Worm (Caenorhabditis elegans) whole organism, L3 larva: ENCODE measurements around the gene M01D1.12.

Experiments
- ZK546.5 ChIP-seq: sonication (generic microtip); optimal IDR thresholded peaks from 2 replicates; lab custom pipeline; 2017; ENCODE audit warnings: missing biosample characterization, missing genetic modification characterization
- aly-2 ChIP-seq: fragments of 150-350 bp; optimal IDR thresholded peaks from 2 replicates; lab custom pipeline; 2014; ENCODE audit warnings: missing biosample characterization, missing genetic modification characterization
- ceh-16 ChIP-seq: sonication (generic microtip); optimal IDR thresholded peaks from 2 replicates; lab custom pipeline; 2017; ENCODE audit warnings: missing biosample characterization, missing genetic modification characterization
- ceh-9 ChIP-seq: sonication (generic microtip); optimal IDR thresholded peaks from 2 replicates; lab custom pipeline; 2018; ENCODE audit warnings: missing biosample characterization, missing genetic modification characterization
- egl-5 ChIP-seq: fragments of 150-350 bp; optimal IDR thresholded peaks from 2 replicates; lab custom pipeline; 2017; ENCODE audit warnings: missing biosample characterization, missing genetic modification reagents, missing genetic modification characterization, inconsistent platforms
- elt-1 ChIP-seq: fragments of 150-350 bp; optimal IDR thresholded peaks from 2 replicates; lab custom pipeline; 2014; ENCODE audit warnings: missing biosample characterization, missing genetic modification characterization
- elt-3 ChIP-seq, 3 experiments: fragments of 150-350 bp in 1 of 3; sonication (generic microtip) in 2 of 3; optimal IDR thresholded peaks; 2 replicates in 2 of 3; 4 replicates in 1 of 3; lab custom pipeline; 2014 to 2017; ENCODE audit warnings: missing biosample characterization in 3 of 3, missing genetic modification characterization in 3 of 3
- jun-1 ChIP-seq: fragments of 150-350 bp; optimal IDR thresholded peaks from 2 replicates; lab custom pipeline; 2014; ENCODE audit warnings: missing biosample characterization, missing genetic modification reagents, missing genetic modification characterization
- lin-39 ChIP-seq: fragments of 150-350 bp; optimal IDR thresholded peaks from 2 replicates; lab custom pipeline; 2018; ENCODE audit warnings: missing biosample characterization, missing genetic modification reagents, missing genetic modification characterization
- lsy-12 ChIP-seq: sonication (generic microtip); optimal IDR thresholded peaks from 2 replicates; lab custom pipeline; 2016; ENCODE audit warnings: mild to moderate bottlenecking, missing genetic modification characterization, missing compliant biosample characterization
- mdl-1 ChIP-seq: fragments of 150-350 bp; optimal IDR thresholded peaks from 2 replicates; lab custom pipeline; 2014; ENCODE audit warnings: missing biosample characterization, missing genetic modification characterization
- nhr-12 ChIP-seq: fragments of 150-350 bp; optimal IDR thresholded peaks from 2 replicates; lab custom pipeline; 2014; ENCODE audit warnings: missing biosample characterization, missing genetic modification characterization
- nhr-25 ChIP-seq: sonication (generic microtip); optimal IDR thresholded peaks from 2 replicates; lab custom pipeline; 2017; ENCODE audit warnings: missing biosample characterization, missing genetic modification characterization
- nhr-43 ChIP-seq: sonication (generic microtip); optimal IDR thresholded peaks from 2 replicates; lab custom pipeline; 2016; ENCODE audit warnings: mild to moderate bottlenecking, missing genetic modification characterization, missing compliant biosample characterization; ENCODE audit not compliant: poor library complexity, severe bottlenecking
- nhr-77 ChIP-seq: fragments of 150-350 bp; optimal IDR thresholded peaks from 2 replicates; lab custom pipeline; 2014; ENCODE audit warnings: missing biosample characterization, missing genetic modification characterization
- pqm-1 ChIP-seq: fragments of 150-350 bp; optimal IDR thresholded peaks from 2 replicates; lab custom pipeline; 2017; ENCODE audit warnings: missing biosample characterization, missing genetic modification characterization, inconsistent platforms
- snpc-4 ChIP-seq: fragments of 150-350 bp; optimal IDR thresholded peaks from 2 replicates; lab custom pipeline; 2014; ENCODE audit warnings: missing biosample characterization, missing genetic modification characterization
- tbx-2 ChIP-seq: sonication (generic microtip); optimal IDR thresholded peaks from 2 replicates; lab custom pipeline; 2016; ENCODE audit warnings: mild to moderate bottlenecking, missing genetic modification characterization, missing compliant biosample characterization
- unc-62 ChIP-seq: fragments of 150-350 bp; sonication (generic microtip); optimal IDR thresholded peaks from 4 replicates; lab custom pipeline; 2014; ENCODE audit warnings: missing biosample characterization, missing genetic modification reagents, missing genetic modification characterization
- zag-1 ChIP-seq: fragments of 150-350 bp; optimal IDR thresholded peaks from 2 replicates; lab custom pipeline; 2014; ENCODE audit warnings: missing biosample characterization, missing genetic modification characterization

M01D1.12 gene

ce11 chrII:1075424-1075823, 48.7 kb downstream of the M01D1.12 start, which contains the start of gene K02E7.11:
Gene K02E7.11, minus strand, starts transcription at chrII:1075524.
- TF ChIP-seq jun-1 (no peak), ceh-16 (tag; lab: Kevin White, UChicago) (no peak), ceh-9 (tag; lab: Kevin White, UChicago) (no peak), lin-39 (tag; lab: Kevin White, UChicago) (no peak), nhr-12 (tag; lab: Kevin White, UChicago) (no peak), nhr-25 (tag; lab: Kevin White, UChicago) (no peak), snpc-4 (tag; lab: Kevin White, UChicago) (no peak), pqm-1 (tag; lab: Kevin White, UChicago) (no peak), elt-1 (tag; lab: Kevin White, UChicago) (no peak), zag-1 (tag; lab: Kevin White, UChicago) (no peak), tbx-2 (tag; lab: Kevin White, UChicago) (no peak), egl-5 (tag; lab: Kevin White, UChicago) (no peak), elt-3 (tag; optimal IDR thresholded peaks at IDR 0.05; lab: Kevin White, UChicago) (no peak), lsy-12 (no peak), nhr-77 (tag; lab: Kevin White, UChicago) (no peak), ZK546.5 (tag; lab: Kevin White, UChicago) (no peak), unc-62 (GFP tag; lab: Kevin White, UChicago) (no peak), nhr-43 (no peak), aly-2 (tag; lab: Kevin White, UChicago) (no peak), mdl-1 (tag; lab: Kevin White, UChicago) (no peak)
- TF ChIP-seq, all 47 proteins: peak for 0
